Worm (Caenorhabditis elegans) whole organism, L4/young adult: ENCODE measurements around the gene srh-274.

ENCODE experiments used
- W03F9.2 ChIP-seq: fragments of 150-350 bp; optimal IDR thresholded peaks from 2 replicates; lab custom pipeline; 2014; ENCODE audit warnings: missing biosample characterization, missing genetic modification characterization
- dao-5 ChIP-seq: sonication (generic microtip); optimal IDR thresholded peaks from 2 replicates; lab custom pipeline; 2016; ENCODE audit warnings: missing genotype, missing genetic modification characterization, moderate library complexity, missing compliant biosample characterization

DNA sequence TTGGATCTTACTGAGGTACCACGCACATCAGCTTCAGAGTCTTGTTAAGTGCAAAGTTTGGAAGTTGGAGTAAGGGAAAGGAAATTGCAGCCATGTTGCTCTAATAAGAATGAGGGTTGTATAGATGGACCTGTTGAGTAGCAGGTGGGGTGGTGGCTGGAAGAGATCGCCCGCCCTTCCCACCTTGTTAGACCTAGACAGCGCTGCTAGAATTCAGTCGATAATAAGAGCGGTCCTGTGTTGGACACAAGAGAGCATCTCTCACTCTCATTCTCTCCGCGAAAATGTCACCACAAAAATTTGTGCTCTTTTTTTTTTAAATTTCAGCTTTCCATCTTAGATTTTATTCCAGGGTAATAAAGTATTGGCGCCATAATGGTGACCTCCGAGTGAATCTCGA is 18.4 kb downstream of the srh-274 start, which contains the start of the genes fbxb-30 and F45D11.5:
- TF ChIP-seq W03F9.2 (tag; lab: Kevin White, UChicago) (no peak), dao-5 (no peak)
